Worm (Caenorhabditis elegans) whole organism, early embryonic: Measurements from ENCODE around the gene M03A8.3.

ENCODE experiments used
- B0310.2 ChIP-seq: sonication (generic microtip); optimal IDR thresholded peaks from 2 replicates; lab custom pipeline; 2016; ENCODE audit warnings: mild to moderate bottlenecking, missing genetic modification characterization, missing compliant biosample characterization
- F13C5.2 ChIP-seq: sonication (generic microtip); optimal IDR thresholded peaks from 2 replicates; lab custom pipeline; 2017; ENCODE audit warnings: mild to moderate bottlenecking, missing genetic modification characterization, inconsistent platforms, missing compliant biosample characterization
- aly-1 ChIP-seq: sonication (generic microtip); optimal IDR thresholded peaks from 2 replicates; lab custom pipeline; 2016; ENCODE audit warnings: missing genetic modification characterization, missing compliant biosample characterization
- ama-1 ChIP-seq: fragments of 150-350 bp; optimal IDR thresholded peaks from 2 replicates; lab custom pipeline; 2014
- ceh-13 ChIP-seq: fragments of 200-800 bp; sonication (Bioruptor generic); optimal IDR thresholded peaks from 2 replicates; lab custom pipeline; 2018; ENCODE audit warnings: mild to moderate bottlenecking, missing genetic modification characterization, missing compliant biosample characterization
- ceh-36 ChIP-seq: sonication (generic microtip); optimal IDR thresholded peaks from 2 replicates; lab custom pipeline; 2016; ENCODE audit warnings: missing genetic modification characterization, inconsistent platforms, missing compliant biosample characterization
- ets-7 ChIP-seq: sonication (generic microtip); optimal IDR thresholded peaks from 2 replicates; lab custom pipeline; 2016; ENCODE audit warnings: missing genotype, missing genetic modification characterization, missing compliant biosample characterization
- flt-1 ChIP-seq: fragments of 200-800 bp; sonication (Bioruptor generic); IDR thresholded peaks from 2 replicates; pipeline ENCODE4 v1.3.6; 2022; ENCODE audit warnings: missing genetic modification characterization, missing compliant biosample characterization
- hmbx-1 ChIP-seq: sonication (generic microtip); optimal IDR thresholded peaks from 2 replicates; lab custom pipeline; 2016; ENCODE audit warnings: mild to moderate bottlenecking, missing genetic modification characterization, missing compliant biosample characterization
- hmg-4 ChIP-seq: fragments of 200-800 bp; sonication (Bioruptor generic); optimal IDR thresholded peaks from 2 replicates; lab custom pipeline; 2018; ENCODE audit warnings: mild to moderate bottlenecking, missing genetic modification characterization, missing compliant biosample characterization
- hnd-1 ChIP-seq: sonication (generic microtip); optimal IDR thresholded peaks from 2 replicates; lab custom pipeline; 2016; ENCODE audit warnings: missing genetic modification characterization, missing compliant biosample characterization
- pes-1 ChIP-seq: fragments of 200-800 bp; sonication (Bioruptor generic); IDR thresholded peaks from 2 replicates; pipeline ENCODE4 v1.3.6; 2022; ENCODE audit warnings: missing genetic modification reagents, missing genetic modification characterization, missing compliant biosample characterization
- scrt-1 ChIP-seq: fragments of 200-800 bp; sonication (Bioruptor generic); IDR thresholded peaks from 2 replicates; pipeline ENCODE4 v1.3.6; 2022; ENCODE audit warnings: missing genetic modification characterization, missing compliant biosample characterization
- sea-1 ChIP-seq: fragments of 200-800 bp; sonication (Bioruptor generic); conservative IDR thresholded peaks from 2 replicates; pipeline ENCODE4 v1.3.6; 2022; ENCODE audit warnings: missing genetic modification characterization, missing compliant biosample characterization
- tbx-11 ChIP-seq: fragments of 200-800 bp; sonication (Bioruptor generic); IDR thresholded peaks from 2 replicates; pipeline ENCODE4 v1.3.6; 2022; ENCODE audit warnings: missing genetic modification characterization, missing compliant biosample characterization
- tbx-37 ChIP-seq: fragments of 200-800 bp; sonication (Bioruptor generic); conservative IDR thresholded peaks from 2 replicates; pipeline ENCODE4 v1.3.6; 2022; ENCODE audit warnings: missing genetic modification reagents, missing genetic modification characterization, missing compliant biosample characterization
- tra-4 ChIP-seq: sonication (generic microtip); optimal IDR thresholded peaks from 2 replicates; lab custom pipeline; 2017; ENCODE audit warnings: missing genetic modification characterization, missing compliant biosample characterization

The M03A8.3 gene

ce11 chrX:6788965-6789573, 10.8 kb upstream of the M03A8.3 start, which contains the start of gene sgca-1:
Gene sgca-1 (minus strand): TSS chrX:6789548.
- TF ChIP-seq aly-1 (tag; lab: Kevin White, UChicago) (no peak), hmbx-1 (no peak), ceh-36 (no peak), hmg-4 (GFP tag; lab: Kevin White, UChicago) (no peak), tbx-11 (no peak), flt-1 (GFP tag; lab: Robert Waterston, UW) (no peak), sea-1 (GFP tag; lab: Robert Waterston, UW) (no peak), tbx-37 (no peak), scrt-1 (GFP tag; lab: Robert Waterston, UW) (no peak), B0310.2 (no peak), tra-4 (tag; lab: Kevin White, UChicago) (no peak), hnd-1 (tag; lab: Kevin White, UChicago) (no peak), pes-1 (GFP tag; lab: Robert Waterston, UW) (no peak), F13C5.2 (no peak), ets-7 (tag; lab: Kevin White, UChicago) (no peak), ama-1 (lab: Kevin White, UChicago) (no peak), ceh-13 (no peak)

ce11 chrX:6790457-6790856, 9.4 kb upstream of the M03A8.3 start:
- TF ChIP-seq hmg-4 (GFP tag; lab: Kevin White, UChicago) = no peak
- TF ChIP-seq hnd-1 (tag; lab: Kevin White, UChicago) = no peak
- no peak for TF ChIP-seq tra-4 (tag; lab: Kevin White, UChicago)
- TF ChIP-seq F13C5.2 = no peak
- no peak for TF ChIP-seq scrt-1 (GFP tag; lab: Robert Waterston, UW)
- no peak for TF ChIP-seq ets-7 (tag; lab: Kevin White, UChicago)
- no peak for TF ChIP-seq B0310.2
- no peak for TF ChIP-seq flt-1 (GFP tag; lab: Robert Waterston, UW)
- TF ChIP-seq ama-1 (lab: Kevin White, UChicago) = no peak
- no peak for TF ChIP-seq pes-1 (GFP tag; lab: Robert Waterston, UW)
- no peak for TF ChIP-seq hmbx-1
- TF ChIP-seq tbx-11 = no peak
- TF ChIP-seq tbx-37 = no peak
- TF ChIP-seq aly-1 (tag; lab: Kevin White, UChicago) = no peak
- TF ChIP-seq ceh-36 = no peak
- no peak for TF ChIP-seq sea-1 (GFP tag; lab: Robert Waterston, UW)
- no peak for TF ChIP-seq ceh-13

- no peak for TF ChIP-seq pes-1 (GFP tag; lab: Robert Waterston, UW)
- no peak for TF ChIP-seq ets-7 (tag; lab: Kevin White, UChicago)
- TF ChIP-seq tbx-37 = no peak
- TF ChIP-seq ama-1 (lab: Kevin White, UChicago) = no peak
- no peak for TF ChIP-seq hmg-4 (GFP tag; lab: Kevin White, UChicago)
- no peak for TF ChIP-seq scrt-1 (GFP tag; lab: Robert Waterston, UW)
- TF ChIP-seq hnd-1 (tag; lab: Kevin White, UChicago) = no peak
- no peak for TF ChIP-seq tra-4 (tag; lab: Kevin White, UChicago)
- no peak for TF ChIP-seq B0310.2
- no peak for TF ChIP-seq flt-1 (GFP tag; lab: Robert Waterston, UW)
- TF ChIP-seq F13C5.2 = no peak
- no peak for TF ChIP-seq ceh-36
- no peak for TF ChIP-seq ceh-13
- no peak for TF ChIP-seq tbx-11
- no peak for TF ChIP-seq sea-1 (GFP tag; lab: Robert Waterston, UW)
- TF ChIP-seq aly-1 (tag; lab: Kevin White, UChicago) = no peak
Observed at ce11 chrX:6790986-6791385, 8.9 kb upstream of the M03A8.3 start, which contains the start of gene asp-3. Gene asp-3 (plus strand): TSS chrX:6791064.

ce11 chrX:6792281-6793003, 7.4 kb upstream of the M03A8.3 start:
- TF ChIP-seq flt-1 (GFP tag; lab: Robert Waterston, UW) (no peak), ama-1 (lab: Kevin White, UChicago) (no peak), hmbx-1 (no peak)

ce11 chrX:6795843-6796521, 3.9 kb upstream of the M03A8.3 start:
- TF ChIP-seq hmbx-1 = no peak
- no peak for TF ChIP-seq ceh-13
- no peak for TF ChIP-seq ama-1 (lab: Kevin White, UChicago)
- TF ChIP-seq F13C5.2 = no peak
- no peak for TF ChIP-seq sea-1 (GFP tag; lab: Robert Waterston, UW)
- no peak for TF ChIP-seq B0310.2
- no peak for TF ChIP-seq aly-1 (tag; lab: Kevin White, UChicago)
- no peak for TF ChIP-seq ceh-36
- no peak for TF ChIP-seq hmg-4 (GFP tag; lab: Kevin White, UChicago)
- TF ChIP-seq scrt-1 (GFP tag; lab: Robert Waterston, UW) = no peak
- no peak for TF ChIP-seq pes-1 (GFP tag; lab: Robert Waterston, UW)
- TF ChIP-seq ets-7 (tag; lab: Kevin White, UChicago) = no peak

- no peak for TF ChIP-seq B0310.2
- no peak for TF ChIP-seq tra-4 (tag; lab: Kevin White, UChicago)
- no peak for TF ChIP-seq flt-1 (GFP tag; lab: Robert Waterston, UW)
- no peak for TF ChIP-seq ceh-36
- no peak for TF ChIP-seq tbx-11
- TF ChIP-seq aly-1 (tag; lab: Kevin White, UChicago) = no peak
- no peak for TF ChIP-seq ceh-13
Observed at ce11 chrX:6801546-6801945, 1.7 kb downstream of the M03A8.3 start.

- no peak for TF ChIP-seq tbx-11
- no peak for TF ChIP-seq tra-4 (tag; lab: Kevin White, UChicago)
- no peak for TF ChIP-seq pes-1 (GFP tag; lab: Robert Waterston, UW)
- no peak for TF ChIP-seq ama-1 (lab: Kevin White, UChicago)
- TF ChIP-seq hnd-1 (tag; lab: Kevin White, UChicago) = no peak
Observed at ce11 chrX:6804405-6804804, 4.6 kb downstream of the M03A8.3 start.
